Worm (Caenorhabditis elegans) whole organism, late embryonic: ENCODE measurements around the gene rmh-2.

Experiments used
- C08G9.2 ChIP-seq: sonication (generic microtip); optimal IDR thresholded peaks from 2 replicates; lab custom pipeline; 2016; ENCODE audit warnings: mild to moderate bottlenecking, missing genetic modification characterization, moderate library complexity, missing compliant biosample characterization
- F13H6.1 ChIP-seq: sonication (generic microtip); optimal IDR thresholded peaks from 2 replicates; lab custom pipeline; 2016; ENCODE audit warnings: missing genetic modification characterization, missing compliant biosample characterization
- K02D7.2 ChIP-seq: sonication (generic microtip); optimal IDR thresholded peaks from 2 replicates; lab custom pipeline; 2017; ENCODE audit warnings: mild to moderate bottlenecking, missing genetic modification characterization, missing compliant biosample characterization
- ama-1 ChIP-seq: fragments of 150-350 bp; optimal IDR thresholded peaks from 2 replicates; lab custom pipeline; 2014
- ceh-18 ChIP-seq: sonication (generic microtip); optimal IDR thresholded peaks from 2 replicates; lab custom pipeline; 2016; ENCODE audit warnings: missing genetic modification characterization, missing compliant biosample characterization
- ceh-19 ChIP-seq: fragments of 200-800 bp; sonication (Bioruptor generic); optimal IDR thresholded peaks from 2 replicates; lab custom pipeline; 2018; ENCODE audit warnings: mild to moderate bottlenecking, missing genetic modification characterization, missing compliant biosample characterization
- ceh-2 ChIP-seq: sonication (generic microtip); optimal IDR thresholded peaks from 2 replicates; lab custom pipeline; 2016; ENCODE audit warnings: missing genotype, missing genetic modification characterization, missing compliant biosample characterization
- ceh-22 ChIP-seq: sonication (generic microtip); optimal IDR thresholded peaks from 2 replicates; lab custom pipeline; 2017; ENCODE audit warnings: missing biosample characterization, missing genetic modification characterization
- ceh-30 ChIP-seq: fragments of 150-350 bp; optimal IDR thresholded peaks from 2 replicates; lab custom pipeline; 2014; ENCODE audit warnings: missing biosample characterization, missing genetic modification characterization
- ceh-31 ChIP-seq: sonication (generic microtip); optimal IDR thresholded peaks from 2 replicates; lab custom pipeline; 2016; ENCODE audit warnings: missing genetic modification characterization, missing compliant biosample characterization
- ceh-48 ChIP-seq: sonication (generic microtip); optimal IDR thresholded peaks from 2 replicates; lab custom pipeline; 2016; ENCODE audit warnings: missing genetic modification characterization, inconsistent platforms, missing compliant biosample characterization
- ceh-6 ChIP-seq: fragments of 200-800 bp; sonication (Bioruptor generic); optimal IDR thresholded peaks from 2 replicates; lab custom pipeline; 2018; ENCODE audit warnings: mild to moderate bottlenecking, missing genetic modification characterization, missing compliant biosample characterization
- ceh-9 ChIP-seq: sonication (generic microtip); optimal IDR thresholded peaks from 2 replicates; lab custom pipeline; 2016; ENCODE audit warnings: mild to moderate bottlenecking, missing genetic modification characterization, inconsistent platforms, missing compliant biosample characterization
- elt-2 ChIP-seq: sonication (generic microtip); optimal IDR thresholded peaks from 2 replicates; lab custom pipeline; 2016; ENCODE audit warnings: missing genetic modification reagents, missing genetic modification characterization, missing compliant biosample characterization
- elt-4 ChIP-seq: sonication (generic microtip); optimal IDR thresholded peaks from 2 replicates; lab custom pipeline; 2016; ENCODE audit warnings: missing genetic modification characterization, missing compliant biosample characterization
- fkh-10 ChIP-seq: fragments of 150-350 bp; optimal IDR thresholded peaks from 2 replicates; lab custom pipeline; 2014; ENCODE audit warnings: missing biosample characterization, missing genetic modification reagents, missing genetic modification characterization
- fkh-6 ChIP-seq: sonication (generic microtip); optimal IDR thresholded peaks from 2 replicates; lab custom pipeline; 2016; ENCODE audit warnings: missing genetic modification characterization, missing compliant biosample characterization
- gmeb-2 ChIP-seq: sonication (generic microtip); optimal IDR thresholded peaks from 2 replicates; lab custom pipeline; 2016; ENCODE audit warnings: missing genetic modification characterization, inconsistent platforms, missing compliant biosample characterization
- hlh-30 ChIP-seq: sonication (generic microtip); optimal IDR thresholded peaks from 2 replicates; lab custom pipeline; 2017; ENCODE audit warnings: antibody characterized with exemption, missing genetic modification characterization, missing compliant biosample characterization; ENCODE audit not compliant: insufficient read depth
- hlh-8 ChIP-seq: sonication (generic microtip); optimal IDR thresholded peaks from 2 replicates; lab custom pipeline; 2016; ENCODE audit warnings: missing genotype, missing genetic modification characterization, missing compliant biosample characterization
- lim-6 ChIP-seq: sonication (generic microtip); optimal IDR thresholded peaks from 2 replicates; lab custom pipeline; 2016; ENCODE audit warnings: missing genetic modification characterization, missing compliant biosample characterization
- lin-11 ChIP-seq: fragments of 200-800 bp; sonication (Bioruptor generic); optimal IDR thresholded peaks from 2 replicates; lab custom pipeline; 2018; ENCODE audit warnings: mild to moderate bottlenecking, missing genetic modification characterization, missing compliant biosample characterization
- mec-3 ChIP-seq: sonication (generic microtip); optimal IDR thresholded peaks from 2 replicates; lab custom pipeline; 2016; ENCODE audit warnings: borderline replicate concordance, missing genetic modification characterization, missing compliant biosample characterization
- nfya-1 ChIP-seq: sonication (generic microtip); optimal IDR thresholded peaks from 2 replicates; lab custom pipeline; 2017; ENCODE audit warnings: missing genetic modification characterization, mild to moderate bottlenecking, missing compliant biosample characterization, antibody characterized with exemption, moderate library complexity
- nhr-11 ChIP-seq: fragments of 150-350 bp; optimal IDR thresholded peaks from 2 replicates; lab custom pipeline; 2014; ENCODE audit warnings: missing biosample characterization, missing genetic modification characterization
- nhr-232 ChIP-seq: sonication (generic microtip); optimal IDR thresholded peaks from 2 replicates; lab custom pipeline; 2016; ENCODE audit warnings: missing genetic modification characterization, missing compliant biosample characterization
- npax-4 ChIP-seq: sonication (generic microtip); optimal IDR thresholded peaks from 2 replicates; lab custom pipeline; 2016; ENCODE audit warnings: missing genetic modification characterization, missing compliant biosample characterization
- odd-2 ChIP-seq: sonication (generic microtip); optimal IDR thresholded peaks from 2 replicates; lab custom pipeline; 2017; ENCODE audit warnings: antibody characterized with exemption, mild to moderate bottlenecking, missing genetic modification characterization, missing compliant biosample characterization
- pag-3 ChIP-seq: sonication (generic microtip); optimal IDR thresholded peaks from 2 replicates; lab custom pipeline; 2016; ENCODE audit warnings: missing compliant biosample characterization, missing genetic modification characterization, borderline replicate concordance
- pax-1 ChIP-seq: fragments of 150-350 bp; optimal IDR thresholded peaks from 2 replicates; lab custom pipeline; 2014; ENCODE audit warnings: missing biosample characterization, missing genetic modification characterization
- pha-4 ChIP-seq: fragments of 150-350 bp; optimal IDR thresholded peaks from 2 replicates; lab custom pipeline; 2018; ENCODE audit warnings: missing biosample characterization, missing genetic modification reagents, missing genetic modification characterization
- rnt-1 ChIP-seq: sonication (generic microtip); optimal IDR thresholded peaks from 2 replicates; lab custom pipeline; 2016; ENCODE audit warnings: missing genetic modification characterization, missing compliant biosample characterization
- sdc-2 ChIP-seq: sonication (generic microtip); optimal IDR thresholded peaks from 2 replicates; lab custom pipeline; 2016; ENCODE audit warnings: missing genotype, missing genetic modification characterization, missing compliant biosample characterization
- sox-2 ChIP-seq: fragments of 200-800 bp; sonication (Bioruptor generic); IDR thresholded peaks from 2 replicates; pipeline ENCODE4 v1.3.6; 2022; ENCODE audit warnings: missing genetic modification reagents, missing genetic modification characterization, missing compliant biosample characterization
- sox-4 ChIP-seq: sonication (generic microtip); optimal IDR thresholded peaks from 2 replicates; lab custom pipeline; 2017; ENCODE audit warnings: mild to moderate bottlenecking, missing genetic modification characterization, inconsistent platforms, missing compliant biosample characterization
- syd-9 ChIP-seq: sonication (generic microtip); optimal IDR thresholded peaks from 2 replicates; lab custom pipeline; 2016; ENCODE audit warnings: mild to moderate bottlenecking, missing genetic modification characterization, moderate library complexity, missing compliant biosample characterization
- tbx-2 ChIP-seq: sonication (generic microtip); optimal IDR thresholded peaks from 2 replicates; lab custom pipeline; 2016; ENCODE audit warnings: missing genetic modification characterization, missing compliant biosample characterization
- ttx-3 ChIP-seq: sonication (generic microtip); optimal IDR thresholded peaks from 2 replicates; lab custom pipeline; 2016; ENCODE audit warnings: missing genetic modification reagents, missing genetic modification characterization, missing compliant biosample characterization
- unc-42 ChIP-seq: sonication (generic microtip); optimal IDR thresholded peaks from 2 replicates; lab custom pipeline; 2016; ENCODE audit warnings: missing genotype, missing genetic modification characterization, missing compliant biosample characterization
- unc-55 ChIP-seq: sonication (generic microtip); optimal IDR thresholded peaks from 2 replicates; lab custom pipeline; 2017; ENCODE audit warnings: missing biosample characterization, missing genetic modification reagents, missing genetic modification characterization
- unc-86 ChIP-seq: sonication (generic microtip); optimal IDR thresholded peaks from 2 replicates; lab custom pipeline; 2016; ENCODE audit warnings: missing genetic modification characterization, missing compliant biosample characterization
- zip-5 ChIP-seq: sonication (generic microtip); optimal IDR thresholded peaks from 2 replicates; lab custom pipeline; 2016; ENCODE audit warnings: missing genetic modification characterization, missing compliant biosample characterization

rmh-2 gene

ce11 chrV:9958654-9959053 is 28.1 kb upstream of the rmh-2 start:
- TF ChIP-seq rnt-1 (peak; percentile 71), nfya-1 (tag; lab: Kevin White, UChicago) (peak; percentile 1), lin-11 (tag; lab: Kevin White, UChicago) (no peak), unc-55 (peak; percentile 87), ceh-18 (tag; lab: Kevin White, UChicago) (peak; percentile 84)

- no peak for TF ChIP-seq gmeb-2 (tag; lab: Kevin White, UChicago)
- TF ChIP-seq fkh-10 (GFP tag; lab: Kevin White, UChicago): no peak
- TF ChIP-seq unc-42 (tag; lab: Kevin White, UChicago): no peak
- TF ChIP-seq nhr-11 (tag; lab: Kevin White, UChicago): no peak
- TF ChIP-seq ceh-2: no peak
- no peak for TF ChIP-seq F13H6.1 (tag; lab: Kevin White, UChicago)
- no peak for TF ChIP-seq ceh-18 (tag; lab: Kevin White, UChicago)
- TF ChIP-seq sox-4: no peak
- no peak for TF ChIP-seq ceh-19 (GFP tag; lab: Kevin White, UChicago)
- TF ChIP-seq ceh-6 (GFP tag; lab: Kevin White, UChicago): no peak
- no peak for TF ChIP-seq odd-2 (tag; lab: Kevin White, UChicago)
- no peak for TF ChIP-seq rnt-1
- TF ChIP-seq ama-1 (lab: Kevin White, UChicago): no peak
- no peak for TF ChIP-seq pha-4 (tag; lab: Kevin White, UChicago)
- TF ChIP-seq ceh-31 (tag; lab: Kevin White, UChicago): no peak
- TF ChIP-seq pax-1 (tag; lab: Kevin White, UChicago): no peak
- TF ChIP-seq hlh-30 (tag; lab: Kevin White, UChicago): no peak
- TF ChIP-seq nhr-232 (tag; lab: Kevin White, UChicago): no peak
- TF ChIP-seq lim-6 (tag; lab: Kevin White, UChicago): no peak
- no peak for TF ChIP-seq unc-86 (tag; lab: Kevin White, UChicago)
Observed at ce11 chrV:9958231-9958630, 27.7 kb upstream of the rmh-2 start, which contains the start of gene anmt-3. anmt-3 (minus strand) TSS chrV:9958331.

DNA sequence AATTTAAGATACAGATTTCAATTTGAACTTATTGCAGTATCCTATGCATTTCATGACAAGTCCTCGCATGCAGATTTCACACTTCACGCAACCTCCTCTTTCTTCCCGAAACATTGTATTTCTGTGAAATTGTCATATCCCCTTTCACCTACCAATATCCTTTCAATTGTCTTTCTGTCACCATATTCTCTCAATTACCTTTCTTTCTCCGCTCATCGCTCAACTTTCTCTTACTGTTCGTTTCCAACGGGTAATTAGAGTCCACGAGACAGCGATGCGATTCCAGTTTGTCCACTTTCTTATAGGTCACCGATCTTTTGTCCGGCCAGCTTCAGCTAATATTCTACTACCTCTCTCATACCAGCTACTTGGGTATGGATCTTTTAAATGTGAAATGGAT is 21.8 kb upstream of the rmh-2 start, which contains the start of gene mam-5:
Gene mam-5 (plus strand): TSS at position 304 of the 400 bp plus-strand sequence.
- TF ChIP-seq pha-4 (tag; lab: Kevin White, UChicago): no peak
- TF ChIP-seq ceh-19 (GFP tag; lab: Kevin White, UChicago): no peak
- no peak for TF ChIP-seq tbx-2
- no peak for TF ChIP-seq lim-6 (tag; lab: Kevin White, UChicago)
- no peak for TF ChIP-seq ceh-6 (GFP tag; lab: Kevin White, UChicago)
- TF ChIP-seq ceh-2: no peak
- no peak for TF ChIP-seq K02D7.2 (tag; lab: Kevin White, UChicago)
- no peak for TF ChIP-seq elt-4 (tag; lab: Kevin White, UChicago)
- TF ChIP-seq ceh-48 (tag; lab: Kevin White, UChicago): no peak
- no peak for TF ChIP-seq nhr-11 (tag; lab: Kevin White, UChicago)
- no peak for TF ChIP-seq gmeb-2 (tag; lab: Kevin White, UChicago)
- TF ChIP-seq sox-2: no peak
- no peak for TF ChIP-seq ceh-9 (tag; lab: Kevin White, UChicago)
- no peak for TF ChIP-seq C08G9.2 (tag; lab: Kevin White, UChicago)
- no peak for TF ChIP-seq ceh-22 (tag; lab: Kevin White, UChicago)
- no peak for TF ChIP-seq ttx-3 (tag; lab: Kevin White, UChicago)
- no peak for TF ChIP-seq odd-2 (tag; lab: Kevin White, UChicago)
- no peak for TF ChIP-seq mec-3
- no peak for TF ChIP-seq lin-11 (tag; lab: Kevin White, UChicago)
- no peak for TF ChIP-seq pax-1 (tag; lab: Kevin White, UChicago)

- no peak for TF ChIP-seq ceh-9 (tag; lab: Kevin White, UChicago)
- TF ChIP-seq elt-2 (tag; lab: Kevin White, UChicago): no peak
- TF ChIP-seq fkh-6: no peak
- TF ChIP-seq npax-4 (tag; lab: Kevin White, UChicago): no peak
- no peak for TF ChIP-seq odd-2 (tag; lab: Kevin White, UChicago)
- TF ChIP-seq sox-2: no peak
- TF ChIP-seq unc-86 (tag; lab: Kevin White, UChicago): no peak
- TF ChIP-seq hlh-8 (tag; lab: Kevin White, UChicago): no peak
- TF ChIP-seq ceh-30 (tag; lab: Kevin White, UChicago): no peak
- no peak for TF ChIP-seq syd-9 (tag; lab: Kevin White, UChicago)
- TF ChIP-seq zip-5 (tag; lab: Kevin White, UChicago): no peak
- TF ChIP-seq sdc-2 (tag; lab: Kevin White, UChicago): no peak
- no peak for TF ChIP-seq F13H6.1 (tag; lab: Kevin White, UChicago)
- TF ChIP-seq pag-3: no peak
- TF ChIP-seq ceh-2: no peak
- TF ChIP-seq, all 69 proteins: peak for 0
Observed at ce11 chrV:9950861-9951260, 20.3 kb upstream of the rmh-2 start, which contains the start of gene ttr-46. ttr-46 (plus strand) TSS chrV:9951233.
